Fruit fly (Drosophila melanogaster) whole organism, embryonic: ENCODE measurements around the gene Fdh.

ENCODE experiments used
- CG17829 ChIP-seq: fragments of 200-800 bp; optimal IDR thresholded peaks from 2 replicates; lab custom pipeline; 2019; ENCODE audit warnings: missing biosample characterization, mild to moderate bottlenecking, missing genetic modification characterization, moderate library complexity
- NfI ChIP-seq: fragments of 200-800 bp; sonication (Bioruptor generic); optimal IDR thresholded peaks from 3 replicates; lab custom pipeline; 2018; ENCODE audit warnings: missing biosample characterization, mild to moderate bottlenecking, missing genetic modification characterization, moderate library complexity

dm6 chr3R:10872148-10872783 is at the start of gene Fdh:
- TF ChIP-seq CG17829 (tag; lab: Kevin White, UChicago) (peak; percentile 75), NfI (GFP tag; lab: Kevin White, UChicago) (peak; percentile 68)
